Fruit fly (Drosophila melanogaster) whole organism, prepupa: ENCODE data around the gene ZC3H3.

Source experiments
- CG10631 ChIP-seq: fragments of 200-800 bp; sonication (Bioruptor generic); optimal IDR thresholded peaks from 2 replicates; lab custom pipeline; 2016; ENCODE audit warnings: missing biosample characterization, missing genetic modification characterization
- CG11762 ChIP-seq: fragments of 200-800 bp; sonication (Bioruptor generic); optimal IDR thresholded peaks from 3 replicates; lab custom pipeline; 2016; ENCODE audit warnings: missing biosample characterization, missing genetic modification characterization; ENCODE audit not compliant: insufficient read depth
- CG15336 ChIP-seq: fragments of 200-800 bp; sonication (Bioruptor generic); IDR thresholded peaks from 2 replicates; pipeline ENCODE4 v1.3.6; 2022; ENCODE audit warnings: missing biosample characterization, missing genetic modification characterization
- CG16779 ChIP-seq: fragments of 200-800 bp; sonication (Bioruptor generic); optimal IDR thresholded peaks from 3 replicates; lab custom pipeline; 2017; ENCODE audit warnings: missing biosample characterization, mild to moderate bottlenecking, missing genetic modification characterization
- CG3032 ChIP-seq: fragments of 200-800 bp; optimal IDR thresholded peaks from 2 replicates; lab custom pipeline; 2019; ENCODE audit warnings: missing biosample characterization, mild to moderate bottlenecking, missing genetic modification characterization, moderate library complexity
- CG31627 ChIP-seq: fragments of 200-800 bp; sonication (Bioruptor generic); optimal IDR thresholded peaks from 3 replicates; lab custom pipeline; 2016; ENCODE audit warnings: missing biosample characterization, missing genetic modification characterization
- CG32006 ChIP-seq: fragments of 200-800 bp; sonication (Bioruptor generic); optimal IDR thresholded peaks from 3 replicates; lab custom pipeline; 2017; ENCODE audit warnings: missing biosample characterization, mild to moderate bottlenecking, missing genetic modification characterization
- CG3919 ChIP-seq: fragments of 200-800 bp; sonication (Bioruptor generic); optimal IDR thresholded peaks from 3 replicates; lab custom pipeline; 2016; ENCODE audit warnings: missing biosample characterization, missing genetic modification characterization
- CG6163 ChIP-seq: fragments of 200-800 bp; sonication (Bioruptor generic); IDR thresholded peaks from 3 replicates; pipeline ENCODE4 v1.3.6; 2022; ENCODE audit warnings: missing biosample characterization, missing genetic modification characterization
- CG6276 ChIP-seq: fragments of 200-800 bp; sonication (Bioruptor generic); optimal IDR thresholded peaks from 2 replicates; lab custom pipeline; 2017; ENCODE audit warnings: missing biosample characterization, mild to moderate bottlenecking, missing genetic modification characterization
- CG6792 ChIP-seq: fragments of 200-800 bp; sonication (Bioruptor generic); optimal IDR thresholded peaks from 3 replicates; lab custom pipeline; 2016; ENCODE audit warnings: missing biosample characterization, missing genetic modification characterization
- CG6808 ChIP-seq: fragments of 200-800 bp; sonication (Bioruptor generic); optimal IDR thresholded peaks from 3 replicates; lab custom pipeline; 2017; ENCODE audit warnings: missing biosample characterization, missing genetic modification characterization, mild to moderate bottlenecking, moderate library complexity, missing genetic modification reagents
- CG7368 ChIP-seq: fragments of 200-800 bp; sonication (Bioruptor generic); optimal IDR thresholded peaks from 3 replicates; lab custom pipeline; 2016; ENCODE audit warnings: missing biosample characterization, missing genetic modification characterization
- CG8319 ChIP-seq: fragments of 200-800 bp; sonication (Bioruptor generic); optimal IDR thresholded peaks from 3 replicates; lab custom pipeline; 2016; ENCODE audit warnings: missing biosample characterization, missing genetic modification characterization
- Eip78C ChIP-seq: fragments of 200-800 bp; sonication (Bioruptor generic); peaks from one replicate; lab custom pipeline; 2016; ENCODE audit warnings: missing biosample characterization, missing genetic modification characterization
- Eip93F ChIP-seq: fragments of 200-800 bp; sonication (Bioruptor generic); optimal IDR thresholded peaks from 2 replicates; lab custom pipeline; 2016; ENCODE audit warnings: missing biosample characterization, mild to moderate bottlenecking, missing genetic modification characterization
- Ets96B ChIP-seq: fragments of 200-800 bp; optimal IDR thresholded peaks from 2 replicates; lab custom pipeline; 2019; ENCODE audit warnings: missing biosample characterization, mild to moderate bottlenecking, missing genetic modification characterization, moderate library complexity
- Hr38 ChIP-seq: sonication (Bioruptor generic); optimal IDR thresholded peaks from 2 replicates; lab custom pipeline; 2016; ENCODE audit warnings: missing biosample characterization, missing genetic modification characterization
- Hr39 ChIP-seq: fragments of 200-800 bp; sonication (Bioruptor generic); optimal IDR thresholded peaks from 2 replicates; lab custom pipeline; 2016; ENCODE audit warnings: missing biosample characterization, missing genetic modification characterization
- Lpt ChIP-seq: fragments of 200-800 bp; sonication (Bioruptor generic); optimal IDR thresholded peaks from 3 replicates; lab custom pipeline; 2016; ENCODE audit warnings: missing biosample characterization, missing genetic modification characterization
- Met ChIP-seq: fragments of 200-800 bp; sonication (Bioruptor generic); optimal IDR thresholded peaks from 3 replicates; lab custom pipeline; 2016; ENCODE audit warnings: missing biosample characterization, missing genetic modification characterization
- OdsH ChIP-seq: fragments of 200-800 bp; sonication (Bioruptor generic); optimal IDR thresholded peaks from 3 replicates; lab custom pipeline; 2016; ENCODE audit warnings: missing biosample characterization, missing genetic modification characterization
- Smox ChIP-seq: fragments of 200-800 bp; sonication (Bioruptor generic); optimal IDR thresholded peaks from 3 replicates; lab custom pipeline; 2016; ENCODE audit warnings: missing biosample characterization, missing genetic modification characterization
- Sox102F ChIP-seq: fragments of 200-800 bp; sonication (Bioruptor generic); optimal IDR thresholded peaks from 2 replicates; lab custom pipeline; 2016; ENCODE audit warnings: missing biosample characterization, mild to moderate bottlenecking, missing genetic modification characterization
- Sox14 ChIP-seq: fragments of 200-800 bp; sonication (Bioruptor generic); optimal IDR thresholded peaks from 3 replicates; lab custom pipeline; 2016; ENCODE audit warnings: missing biosample characterization, missing genetic modification characterization
- achi ChIP-seq: fragments of 200-800 bp; sonication (Bioruptor generic); optimal IDR thresholded peaks from 3 replicates; lab custom pipeline; 2016; ENCODE audit warnings: missing biosample characterization, missing genetic modification characterization
- acj6 ChIP-seq: fragments of 200-800 bp; sonication (Bioruptor generic); optimal IDR thresholded peaks from 3 replicates; lab custom pipeline; 2016; ENCODE audit warnings: missing biosample characterization, missing genetic modification characterization
- cyc ChIP-seq: fragments of 200-800 bp; sonication (Bioruptor generic); optimal IDR thresholded peaks from 3 replicates; lab custom pipeline; 2016; ENCODE audit warnings: missing biosample characterization, missing genetic modification characterization
- fd59A ChIP-seq: fragments of 200-800 bp; sonication (Bioruptor generic); optimal IDR thresholded peaks from 2 replicates; lab custom pipeline; 2017; ENCODE audit warnings: missing biosample characterization, mild to moderate bottlenecking, missing genetic modification characterization, missing genetic modification reagents
- fd85E ChIP-seq: fragments of 200-800 bp; sonication (Bioruptor generic); optimal IDR thresholded peaks from 3 replicates; lab custom pipeline; 2016; ENCODE audit warnings: missing biosample characterization, missing genetic modification characterization
- fkh ChIP-seq: fragments of 200-800 bp; sonication (Bioruptor generic); optimal IDR thresholded peaks from 3 replicates; lab custom pipeline; 2017; ENCODE audit warnings: missing biosample characterization, mild to moderate bottlenecking, missing genetic modification characterization, moderate library complexity
- lz ChIP-seq: fragments of 200-800 bp; sonication (Bioruptor generic); optimal IDR thresholded peaks from 3 replicates; lab custom pipeline; 2016; ENCODE audit warnings: missing biosample characterization, missing genetic modification characterization
- net ChIP-seq: fragments of 200-800 bp; sonication (Bioruptor generic); optimal IDR thresholded peaks from 3 replicates; lab custom pipeline; 2016; ENCODE audit warnings: missing biosample characterization, missing genetic modification characterization
- pdm3 ChIP-seq: fragments of 200-800 bp; sonication (Bioruptor generic); optimal IDR thresholded peaks from 3 replicates; lab custom pipeline; 2016; ENCODE audit warnings: missing biosample characterization, missing genetic modification characterization
- salr ChIP-seq, 2 experiments: fragments of 200-800 bp; sonication (Bioruptor generic); optimal IDR thresholded peaks; 3 replicates each; lab custom pipeline; 2016 to 2018; ENCODE audit warnings: missing biosample characterization in 2 of 2, missing genetic modification characterization in 2 of 2, mild to moderate bottlenecking in 1 of 2
- spab ChIP-seq: fragments of 200-800 bp; sonication (Bioruptor generic); optimal IDR thresholded peaks from 2 replicates; lab custom pipeline; 2017; ENCODE audit warnings: missing biosample characterization, mild to moderate bottlenecking, missing genetic modification characterization, missing genetic modification reagents
- ss ChIP-seq, 2 experiments: fragments of 200-800 bp; sonication (Bioruptor generic); optimal IDR thresholded peaks; 2 replicates in 1 of 2; 3 replicates in 1 of 2; lab custom pipeline; 2017 to 2018; ENCODE audit warnings: mild to moderate bottlenecking in 2 of 2, missing biosample characterization in 2 of 2, missing genetic modification characterization in 2 of 2, moderate library complexity in 1 of 2
- svp ChIP-seq: fragments of 200-800 bp; sonication (Bioruptor generic); peaks from one replicate; lab custom pipeline; 2016; ENCODE audit warnings: missing biosample characterization, missing genetic modification characterization
- vri ChIP-seq: fragments of 200-800 bp; sonication (Bioruptor generic); optimal IDR thresholded peaks from 3 replicates; lab custom pipeline; 2016; ENCODE audit warnings: missing biosample characterization, mild to moderate bottlenecking, missing genetic modification characterization

The ZC3H3 gene

DNA sequence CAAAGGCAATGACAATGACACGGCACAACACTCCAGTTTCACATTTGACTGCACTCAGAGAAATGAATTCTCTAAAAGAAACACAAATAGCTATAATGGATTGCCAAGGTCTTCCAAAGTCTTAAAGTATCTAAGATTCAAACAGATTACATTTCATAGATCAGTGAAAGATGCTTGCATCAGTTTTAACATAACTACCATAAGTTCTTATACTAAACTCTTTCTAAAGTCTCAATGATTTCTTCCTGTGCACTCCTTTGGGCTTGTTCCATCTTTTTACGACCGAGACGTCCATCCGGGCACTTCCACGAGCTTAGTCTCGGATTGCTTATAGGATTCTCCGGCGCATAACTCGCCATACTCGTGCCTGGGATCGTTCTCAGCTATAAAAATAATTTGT is 32.6 kb upstream of the ZC3H3 start:
- TF ChIP-seq CG32006 (GFP tag; lab: Kevin White, UChicago): no peak
- no peak for TF ChIP-seq Eip93F (GFP tag; lab: Kevin White, UChicago)
- peak; percentile 15 for TF ChIP-seq Eip78C (GFP tag; lab: Kevin White, UChicago)
- no peak for TF ChIP-seq CG6276 (GFP tag; lab: Kevin White, UChicago)

DNA sequence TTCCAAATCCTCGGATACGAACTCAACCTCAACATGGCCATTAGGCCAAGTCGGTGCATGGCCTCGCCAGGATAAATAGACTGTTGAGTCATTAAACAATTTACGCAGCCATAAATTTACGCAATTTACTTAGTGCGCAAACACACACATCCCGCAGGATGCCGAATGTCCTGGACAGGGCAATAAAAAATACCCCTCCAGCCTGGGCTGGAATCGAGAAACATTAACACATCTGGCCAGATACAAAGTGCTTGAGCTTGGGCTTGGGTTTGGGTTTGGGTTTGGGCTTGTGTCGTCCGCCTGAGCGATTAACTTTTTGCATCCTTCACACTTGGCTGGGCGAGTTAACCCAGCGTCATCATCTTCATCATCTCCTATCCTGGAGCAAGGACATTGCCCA is 32.1 kb upstream of the ZC3H3 start:
- no peak for TF ChIP-seq Sox102F (GFP tag; lab: Kevin White, UChicago)
- TF ChIP-seq CG6276 (GFP tag; lab: Kevin White, UChicago): no peak
- TF ChIP-seq CG31627 (GFP tag; lab: Kevin White, UChicago): no peak
- no peak for TF ChIP-seq net (GFP tag; lab: Kevin White, UChicago)
- TF ChIP-seq CG10631: no peak
- no peak for TF ChIP-seq Hr39 (GFP tag; lab: Kevin White, UChicago)
- TF ChIP-seq CG6792 (GFP tag; lab: Kevin White, UChicago): no peak
- no peak for TF ChIP-seq ss (GFP tag; optimal IDR thresholded peaks at IDR 0.05; lab: Kevin White, UChicago)
- TF ChIP-seq CG8319: no peak
- no peak for TF ChIP-seq pdm3 (GFP tag; lab: Kevin White, UChicago)

DNA sequence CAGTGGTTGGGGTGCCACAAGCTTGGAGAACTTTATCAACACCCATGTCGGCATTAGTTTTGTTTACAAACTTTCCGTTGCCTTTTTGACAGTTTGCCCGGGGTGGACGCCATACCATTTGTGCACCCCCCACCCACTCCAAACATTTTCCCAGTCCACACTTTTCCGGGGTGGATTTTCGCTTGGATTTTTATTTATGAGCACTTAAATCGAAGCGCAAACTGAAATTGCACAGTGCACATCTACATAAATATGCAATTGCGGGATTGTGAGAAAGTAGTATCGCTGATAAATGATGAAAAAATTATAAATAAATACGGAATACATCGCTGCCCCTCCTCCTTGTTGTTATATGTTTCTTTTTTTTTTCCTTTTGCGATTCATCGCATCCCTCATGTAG is 30.9 kb upstream of the ZC3H3 start:
- TF ChIP-seq vri (no peak), Ets96B (no peak), fd59A (GFP tag; lab: Kevin White, UChicago) (no peak), CG3032 (tag; lab: Kevin White, UChicago) (no peak), cyc (GFP tag; lab: Kevin White, UChicago) (no peak), CG3919 (no peak), Hr38 (GFP tag; lab: Kevin White, UChicago) (no peak)

DNA sequence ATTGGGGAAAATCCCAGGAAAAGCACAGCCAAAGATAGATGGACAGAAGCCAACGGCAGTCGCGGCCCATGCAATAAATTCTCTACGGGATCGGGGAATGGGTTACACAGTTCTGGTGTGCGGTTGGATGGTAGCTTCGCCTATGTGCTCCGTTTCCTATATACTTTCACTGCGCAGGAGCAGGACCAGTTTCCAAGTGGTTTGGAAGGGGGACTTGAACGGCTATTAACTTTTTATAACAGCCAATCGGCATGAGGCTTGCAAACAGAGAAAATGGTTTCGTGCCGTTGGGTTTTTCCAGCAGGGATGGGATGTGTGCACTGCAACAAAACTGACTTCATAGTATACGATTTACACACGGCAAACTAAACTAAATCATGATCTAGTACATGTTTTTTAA is 28.8 kb upstream of the ZC3H3 start:
- TF ChIP-seq cyc (GFP tag; lab: Kevin White, UChicago): no peak
- no peak for TF ChIP-seq salr (GFP tag; optimal IDR thresholded peaks at IDR 0.05; lab: Kevin White, UChicago)
- TF ChIP-seq achi (GFP tag; lab: Kevin White, UChicago): no peak
- no peak for TF ChIP-seq CG6808 (GFP tag; lab: Kevin White, UChicago)
- TF ChIP-seq OdsH (GFP tag; lab: Kevin White, UChicago): no peak
- TF ChIP-seq Lpt (GFP tag; lab: Kevin White, UChicago): no peak
- TF ChIP-seq Met (GFP tag; lab: Kevin White, UChicago): no peak
- TF ChIP-seq CG3919: no peak

DNA sequence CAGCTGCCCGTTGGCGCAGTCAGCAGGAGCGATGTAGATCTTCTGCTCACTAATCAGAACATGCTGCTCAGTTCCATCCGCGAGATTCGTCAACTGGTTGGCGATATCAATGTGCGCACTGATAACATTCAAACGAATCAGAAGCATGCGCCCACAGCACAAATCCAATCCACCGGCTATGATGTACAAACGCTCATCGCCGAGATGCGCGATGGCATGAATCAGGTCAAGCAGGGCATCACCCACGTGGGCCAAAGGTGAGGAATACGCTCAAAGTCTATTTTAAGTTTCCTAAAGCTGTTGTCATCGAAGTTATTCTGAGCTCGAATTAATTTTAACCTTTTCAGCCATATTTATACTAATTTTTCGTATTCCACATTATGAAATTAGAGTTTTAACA is 26.8 kb upstream of the ZC3H3 start:
- TF ChIP-seq svp (GFP tag; lab: Kevin White, UChicago): peak; percentile 86
- no peak for TF ChIP-seq CG7368 (GFP tag; lab: Kevin White, UChicago)

DNA sequence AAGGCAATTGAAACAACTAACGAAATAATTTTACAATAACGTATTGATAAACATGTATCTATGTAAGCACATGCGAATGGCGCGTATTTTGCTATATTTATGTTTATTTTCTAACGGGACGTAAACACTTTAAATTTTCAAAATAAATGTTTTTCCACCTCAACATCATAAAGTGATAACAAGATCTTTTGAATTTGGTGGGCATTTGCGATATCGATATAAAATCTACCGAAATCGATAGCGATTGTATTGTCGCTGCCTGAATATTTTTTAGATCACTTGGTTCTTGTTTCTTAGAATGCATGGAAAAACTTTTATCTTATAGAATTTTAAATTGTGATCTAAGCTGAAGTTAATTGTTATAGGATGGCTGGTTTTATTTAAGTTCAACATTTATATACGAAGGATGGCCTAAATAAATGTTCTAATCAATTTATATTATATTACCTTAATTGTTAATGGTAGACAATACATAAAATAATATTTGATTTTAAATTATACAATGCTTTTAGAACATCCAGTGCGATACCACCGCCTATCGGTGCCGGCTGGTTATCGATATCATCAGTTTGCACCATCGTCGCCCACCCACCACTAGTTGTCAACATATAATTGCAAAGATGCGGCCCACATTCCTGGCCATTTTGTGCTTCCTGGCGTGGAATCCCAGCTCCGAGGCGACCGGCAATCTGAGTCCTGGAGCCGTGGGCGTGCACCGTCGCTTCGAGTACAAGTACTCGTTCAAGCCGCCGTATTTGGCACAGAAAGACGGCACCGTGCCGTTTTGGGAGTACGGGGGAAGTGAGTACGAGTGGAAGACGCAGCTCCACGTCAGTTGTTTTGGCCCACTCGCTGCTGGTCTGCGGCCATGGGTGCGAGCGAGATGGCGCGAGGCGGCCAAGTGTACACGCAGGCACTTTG is 25.1 kb upstream of the ZC3H3 start, which contains the start of gene ergic53:
Gene ergic53 (plus strand): TSS at position 592 of the 921 bp plus-strand sequence.
- TF ChIP-seq CG10631: no peak
- TF ChIP-seq Eip78C (GFP tag; lab: Kevin White, UChicago): peak; percentile 63
- TF ChIP-seq spab (GFP tag; lab: Kevin White, UChicago): no peak
- TF ChIP-seq CG31627 (GFP tag; lab: Kevin White, UChicago): no peak
- TF ChIP-seq CG6276 (GFP tag; lab: Kevin White, UChicago): no peak
- TF ChIP-seq CG16779 (tag; lab: Kevin White, UChicago): no peak
- TF ChIP-seq Hr39 (GFP tag; lab: Kevin White, UChicago): no peak
- peak; percentile 52 for TF ChIP-seq svp (GFP tag; lab: Kevin White, UChicago)
- TF ChIP-seq vri: no peak
- TF ChIP-seq lz (GFP tag; lab: Kevin White, UChicago): no peak
- no peak for TF ChIP-seq Eip93F (GFP tag; lab: Kevin White, UChicago)
- TF ChIP-seq CG11762 (GFP tag; lab: Kevin White, UChicago): no peak
- no peak for TF ChIP-seq CG15336 (GFP tag; lab: Robert Waterston, UW)
- TF ChIP-seq fkh (GFP tag; lab: Kevin White, UChicago): peak; percentile 73
- no peak for TF ChIP-seq Sox14 (GFP tag; lab: Kevin White, UChicago)
- no peak for TF ChIP-seq Smox (GFP tag; lab: Kevin White, UChicago)
- no peak for TF ChIP-seq acj6 (GFP tag; lab: Kevin White, UChicago)
- TF ChIP-seq CG6792 (GFP tag; lab: Kevin White, UChicago): no peak
- TF ChIP-seq CG6163: no peak
- TF ChIP-seq fd85E (GFP tag; lab: Kevin White, UChicago): no peak
- no peak for TF ChIP-seq CG7368 (GFP tag; lab: Kevin White, UChicago)
- no peak for TF ChIP-seq salr (GFP tag; optimal IDR thresholded peaks at IDR 0.05; lab: Kevin White, UChicago)
- TF ChIP-seq Sox102F (GFP tag; lab: Kevin White, UChicago): no peak
- TF ChIP-seq achi (GFP tag; lab: Kevin White, UChicago): peak; percentile 56
